Worm (Caenorhabditis elegans) whole organism, L2 larva: ENCODE data around the gene Y57A10C.9.

Source experiments
- blmp-1 ChIP-seq: sonication (generic microtip); optimal IDR thresholded peaks from 2 replicates; lab custom pipeline; 2017; ENCODE audit warnings: missing genetic modification characterization, mild to moderate bottlenecking, missing compliant biosample characterization, antibody characterized with exemption, moderate library complexity; ENCODE audit not compliant: insufficient read depth
- elt-3 ChIP-seq: sonication (generic microtip); optimal IDR thresholded peaks from 2 replicates; lab custom pipeline; 2017; ENCODE audit warnings: missing biosample characterization, missing genetic modification characterization
- nhr-25 ChIP-seq: fragments of 150-350 bp; sonication (generic microtip); optimal IDR thresholded peaks from 3 replicates; lab custom pipeline; 2014; ENCODE audit warnings: missing biosample characterization, missing genetic modification characterization
- ztf-1 ChIP-seq: fragments of 200-800 bp; sonication (Bioruptor generic); conservative IDR thresholded peaks from 2 replicates; pipeline ENCODE4 v1.3.6; 2022; ENCODE audit warnings: missing genetic modification characterization, missing compliant biosample characterization
- ztf-4 ChIP-seq: fragments of 150-350 bp; optimal IDR thresholded peaks from 2 replicates; lab custom pipeline; 2014; ENCODE audit warnings: missing biosample characterization, missing genetic modification characterization

ce11 chrII:12467047-12467446, 28.7 kb upstream of the Y57A10C.9 start, which contains the start of gene srg-16:
- TF ChIP-seq nhr-25 (no peak), ztf-4 (no peak), ztf-1 (GFP tag; lab: Robert Waterston, UW) (no peak), blmp-1 (tag; lab: Kevin White, UChicago) (no peak), elt-3 (tag; lab: Kevin White, UChicago) (no peak)
